Worm (Caenorhabditis elegans) whole organism, L4 larva: ENCODE data around the gene srt-6.

Experiments
- F10B5.3 ChIP-seq: sonication (generic microtip); optimal IDR thresholded peaks from 2 replicates; lab custom pipeline; 2016; ENCODE audit warnings: mild to moderate bottlenecking, missing genetic modification characterization, missing compliant biosample characterization
- F26F4.8 ChIP-seq: fragments of 200-800 bp; sonication (Bioruptor generic); conservative IDR thresholded peaks from 2 replicates; pipeline ENCODE4 v1.3.6; 2022; ENCODE audit warnings: missing genetic modification characterization, missing compliant biosample characterization
- F37D6.2 ChIP-seq: sonication (generic microtip); optimal IDR thresholded peaks from 2 replicates; lab custom pipeline; 2016; ENCODE audit warnings: mild to moderate bottlenecking, missing genetic modification characterization, missing compliant biosample characterization
- T26A8.4 ChIP-seq: fragments of 200-800 bp; sonication (Bioruptor generic); IDR thresholded peaks from 2 replicates; pipeline ENCODE4 v1.3.6; 2022; ENCODE audit warnings: missing genetic modification characterization, missing compliant biosample characterization
- Y105C5A.15 ChIP-seq: fragments of 200-800 bp; sonication (Bioruptor generic); IDR thresholded peaks from 2 replicates; pipeline ENCODE4 v1.3.6; 2022; ENCODE audit warnings: missing genetic modification characterization, missing compliant biosample characterization
- aha-1 ChIP-seq: fragments of 150-350 bp; peaks from one replicate; lab custom pipeline; 2014; ENCODE audit warnings: missing biosample characterization, missing genetic modification characterization
- ama-1 ChIP-seq: fragments of 150-350 bp; optimal IDR thresholded peaks from 2 replicates; lab custom pipeline; 2014; ENCODE audit warnings: inconsistent platforms, mixed read lengths
- attf-4 ChIP-seq: sonication (generic microtip); optimal IDR thresholded peaks from 3 replicates; lab custom pipeline; 2017; ENCODE audit warnings: missing biosample characterization, missing genetic modification characterization
- ceh-20 ChIP-seq: fragments of 200-800 bp; sonication (Bioruptor generic); IDR thresholded peaks from 2 replicates; pipeline ENCODE4 v1.3.6; 2022; ENCODE audit warnings: missing genetic modification reagents, missing genetic modification characterization, missing compliant biosample characterization
- ceh-62 ChIP-seq: sonication (generic microtip); optimal IDR thresholded peaks from 2 replicates; lab custom pipeline; 2017; ENCODE audit warnings: missing biosample characterization, missing genetic modification characterization
- ceh-82 ChIP-seq: sonication (generic microtip); optimal IDR thresholded peaks from 2 replicates; lab custom pipeline; 2017; ENCODE audit warnings: missing biosample characterization, missing genetic modification characterization
- daf-19 ChIP-seq: fragments of 200-800 bp; sonication (Bioruptor generic); conservative IDR thresholded peaks from 2 replicates; pipeline ENCODE4 v1.3.6; 2022; ENCODE audit warnings: missing genetic modification characterization, missing compliant biosample characterization
- dmd-6 ChIP-seq: fragments of 200-800 bp; sonication (Bioruptor generic); IDR thresholded peaks from 2 replicates; pipeline ENCODE4 v1.3.6; 2022; ENCODE audit warnings: missing genetic modification reagents, missing genetic modification characterization, missing compliant biosample characterization
- dpl-1 ChIP-seq: fragments of 150-350 bp; optimal IDR thresholded peaks from 2 replicates; lab custom pipeline; 2014; ENCODE audit warnings: missing biosample characterization, missing genetic modification reagents, missing genetic modification characterization
- duxl-1 ChIP-seq: sonication (generic microtip); optimal IDR thresholded peaks from 2 replicates; lab custom pipeline; 2016; ENCODE audit warnings: mild to moderate bottlenecking, missing genetic modification characterization, moderate library complexity, missing compliant biosample characterization; ENCODE audit not compliant: poor library complexity
- hif-1 ChIP-seq, 2 experiments: sonication (generic microtip); optimal IDR thresholded peaks; 2 replicates each; lab custom pipeline; 2016 to 2017; ENCODE audit warnings: missing compliant biosample characterization in 2 of 2, missing genetic modification characterization in 2 of 2, missing genetic modification reagents in 2 of 2, missing genotype in 2 of 2, mild to moderate bottlenecking in 1 of 2
- hlh-11 ChIP-seq: fragments of 200-800 bp; sonication (Bioruptor generic); optimal IDR thresholded peaks from 2 replicates; lab custom pipeline; 2018; ENCODE audit warnings: mild to moderate bottlenecking, missing genetic modification characterization, missing compliant biosample characterization
- hlh-30 ChIP-seq: sonication (generic microtip); optimal IDR thresholded peaks from 2 replicates; lab custom pipeline; 2017; ENCODE audit warnings: antibody characterized with exemption, mild to moderate bottlenecking, missing genetic modification characterization, missing compliant biosample characterization; ENCODE audit not compliant: insufficient read depth
- lsy-2 ChIP-seq, 2 experiments: fragments of 150-350 bp in 1 of 2; sonication (generic microtip) in 1 of 2; optimal IDR thresholded peaks; 2 replicates each; lab custom pipeline; 2014 to 2017; ENCODE audit warnings: missing biosample characterization in 2 of 2, missing genetic modification characterization in 2 of 2
- mdl-1 ChIP-seq, 2 experiments: fragments of 150-350 bp in 1 of 2; sonication (generic microtip) in 1 of 2; optimal IDR thresholded peaks; 2 replicates each; lab custom pipeline; 2014 to 2017; ENCODE audit warnings: missing biosample characterization in 2 of 2, missing genetic modification characterization in 2 of 2
- mdt-29 ChIP-seq: fragments of 200-800 bp; sonication (Bioruptor generic); IDR thresholded peaks from 2 replicates; pipeline ENCODE4 v1.3.6; 2022; ENCODE audit warnings: missing genetic modification reagents, missing genetic modification characterization, missing compliant biosample characterization
- mep-1 ChIP-seq: fragments of 150-350 bp; sonication (generic microtip); optimal IDR thresholded peaks from 3 replicates; lab custom pipeline; 2014; ENCODE audit warnings: missing biosample characterization, missing genetic modification characterization
- mes-2 ChIP-seq: sonication (generic microtip); optimal IDR thresholded peaks from 2 replicates; lab custom pipeline; 2016; ENCODE audit warnings: missing genotype, mild to moderate bottlenecking, missing genetic modification characterization, missing compliant biosample characterization; ENCODE audit not compliant: poor library complexity, severe bottlenecking
- mxl-3 ChIP-seq: fragments of 200-800 bp; sonication (Bioruptor generic); optimal IDR thresholded peaks from 2 replicates; lab custom pipeline; 2018; ENCODE audit warnings: mild to moderate bottlenecking, missing genetic modification characterization, missing compliant biosample characterization
- nhr-25 ChIP-seq: sonication (generic microtip); optimal IDR thresholded peaks from 2 replicates; lab custom pipeline; 2017; ENCODE audit warnings: missing genetic modification characterization, mild to moderate bottlenecking, missing compliant biosample characterization, antibody characterized with exemption, moderate library complexity, borderline replicate concordance; ENCODE audit not compliant: insufficient read depth
- nhr-28 ChIP-seq: fragments of 150-350 bp; optimal IDR thresholded peaks from 2 replicates; lab custom pipeline; 2014; ENCODE audit warnings: missing biosample characterization, missing genetic modification characterization
- nhr-48 ChIP-seq: sonication (generic microtip); optimal IDR thresholded peaks from 2 replicates; lab custom pipeline; 2016; ENCODE audit warnings: mild to moderate bottlenecking, missing genetic modification characterization, missing compliant biosample characterization
- skn-1 ChIP-seq: fragments of 150-350 bp; optimal IDR thresholded peaks from 2 replicates; lab custom pipeline; 2014; ENCODE audit warnings: missing biosample characterization, missing genetic modification characterization
- tra-1 ChIP-seq: fragments of 200-800 bp; sonication (Bioruptor generic); IDR thresholded peaks from 2 replicates; pipeline ENCODE4 v1.3.6; 2022; ENCODE audit warnings: missing genetic modification reagents, missing genetic modification characterization, missing compliant biosample characterization
- unc-62 ChIP-seq, 3 experiments: fragments of 150-350 bp in 1 of 3; sonication (generic microtip); optimal IDR thresholded peaks in 2 of 3; peaks in 1 of 3; 1 replicate in 1 of 3; 2 replicates in 2 of 3; lab custom pipeline; 2014 to 2017; ENCODE audit warnings: missing biosample characterization in 3 of 3, missing genetic modification characterization in 3 of 3, missing genetic modification reagents in 3 of 3, missing genotype in 1 of 3
- vab-7 ChIP-seq: fragments of 200-800 bp; sonication (Bioruptor generic); IDR thresholded peaks from 2 replicates; pipeline ENCODE4 v1.3.6; 2022; ENCODE audit warnings: missing genetic modification reagents, missing genetic modification characterization, missing compliant biosample characterization
- zfp-2 ChIP-seq: sonication (generic microtip); optimal IDR thresholded peaks from 2 replicates; lab custom pipeline; 2016; ENCODE audit warnings: mild to moderate bottlenecking, missing genetic modification characterization, missing compliant biosample characterization
- zip-11 ChIP-seq: fragments of 200-800 bp; sonication (Bioruptor generic); IDR thresholded peaks from 2 replicates; pipeline ENCODE4 v1.3.6; 2022; ENCODE audit warnings: missing genetic modification characterization, missing compliant biosample characterization

srt-6 gene

ce11 chrV:7415780-7416428 lies 7.3 kb upstream of the srt-6 start, which contains the start of gene F18E3.13 (continued):
- peak; percentile 54 for TF ChIP-seq mep-1 (tag; lab: Kevin White, UChicago)
- peak; percentile 56 to 88 for TF ChIP-seq mdl-1 (tag; optimal IDR thresholded peaks at IDR 0.05; lab: Kevin White, UChicago)
- peak; percentile 84 for TF ChIP-seq hlh-11 (tag; lab: Kevin White, UChicago)
- no peak for TF ChIP-seq vab-7 (GFP tag; lab: Robert Waterston, UW)
- peak in 1 of 2 experiments; percentile 57 for TF ChIP-seq lsy-2 (tag; optimal IDR thresholded peaks at IDR 0.05; lab: Kevin White, UChicago)
- peak; percentile 45; the same call in 1 of the 2 replicates for TF ChIP-seq T26A8.4

DNA sequence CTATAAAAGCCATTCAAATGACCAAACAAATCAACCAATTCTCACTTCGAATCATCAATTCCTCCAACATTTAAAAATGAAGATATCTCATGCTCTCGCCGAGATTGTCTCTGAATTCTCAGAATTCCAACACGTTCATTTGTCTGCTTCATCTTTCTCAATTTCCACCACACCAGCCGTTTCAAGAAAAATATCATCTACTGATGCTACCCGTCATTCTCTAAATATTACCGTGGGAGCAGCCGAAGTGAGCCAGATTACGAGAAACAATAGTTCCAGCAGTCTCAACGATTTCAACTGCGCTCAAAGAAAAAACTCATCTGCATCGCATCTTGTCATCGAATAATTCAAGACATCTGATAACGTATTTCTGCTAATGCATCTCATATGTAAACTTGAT lies 6.3 kb upstream of the srt-6 start, which contains the start of gene F18E3.12:
F18E3.12 (plus strand) TSS at position 77 of the 400 bp plus-strand sequence.
- TF ChIP-seq zip-11 (GFP tag; lab: Robert Waterston, UW) (no peak), F10B5.3 (tag; lab: Kevin White, UChicago) (no peak), mes-2 (tag; lab: Kevin White, UChicago) (no peak), ceh-62 (tag; lab: Kevin White, UChicago) (no peak), Y105C5A.15 (no peak), ama-1 (lab: Kevin White, UChicago) (peak; percentile 96)

ce11 chrV:7413107-7413774 lies 4.6 kb upstream of the srt-6 start, which contains the start of gene F18E3.11:
Gene F18E3.11, plus strand, starts transcription at chrV:7413482.
- peak in 1 of 2 experiments; percentile 50 for TF ChIP-seq hif-1 (tag; optimal IDR thresholded peaks at IDR 0.05; lab: Kevin White, UChicago)
- peak; percentile 45 for TF ChIP-seq mxl-3
- peak; percentile 77 for TF ChIP-seq aha-1
- TF ChIP-seq tra-1: 0 out of 2 replicates have a peak, but pooled peaks have one; percentile 29
- peak; percentile 94 for TF ChIP-seq ama-1 (lab: Kevin White, UChicago)
- TF ChIP-seq unc-62 (GFP tag; optimal IDR thresholded peaks at IDR 0.05 in 1 of 2; lab: Kevin White, UChicago): peak in 1 of 2 experiments; percentile 80
- TF ChIP-seq unc-62 (tag; optimal IDR thresholded peaks at IDR 0.05; lab: Kevin White, UChicago): no peak
- peak; percentile 23; the same call in 1 of the 2 replicates for TF ChIP-seq dmd-6 (GFP tag; lab: Robert Waterston, UW)
- peak in 1 of 2 experiments; percentile 69 for TF ChIP-seq mdl-1 (tag; optimal IDR thresholded peaks at IDR 0.05; lab: Kevin White, UChicago)
- no peak for TF ChIP-seq ceh-20 (GFP tag; lab: Robert Waterston, UW)
- no peak for TF ChIP-seq skn-1 (tag; lab: Kevin White, UChicago)
- no peak for TF ChIP-seq ceh-82 (tag; lab: Kevin White, UChicago)
- TF ChIP-seq dpl-1 (GFP tag; lab: Kevin White, UChicago): no peak
- TF ChIP-seq F26F4.8: no peak
- peak; percentile 10 for TF ChIP-seq duxl-1 (tag; lab: Kevin White, UChicago)
- TF ChIP-seq nhr-28 (tag; lab: Kevin White, UChicago): peak; percentile 90
- no peak for TF ChIP-seq zfp-2 (tag; lab: Kevin White, UChicago)
- TF ChIP-seq nhr-48: peak; percentile 76
- peak; percentile 71 for TF ChIP-seq hlh-11 (tag; lab: Kevin White, UChicago)
- TF ChIP-seq mdt-29 (GFP tag; lab: Robert Waterston, UW): peak; percentile 75; the same call in 1 of the 2 replicates
- peak; percentile 72 for TF ChIP-seq nhr-25 (tag; lab: Kevin White, UChicago)
- TF ChIP-seq T26A8.4: 0 out of 2 replicates have a peak, but pooled peaks have one; percentile 35
- TF ChIP-seq hlh-30: peak; percentile 65
- TF ChIP-seq, all 104 proteins: peak for 16

DNA sequence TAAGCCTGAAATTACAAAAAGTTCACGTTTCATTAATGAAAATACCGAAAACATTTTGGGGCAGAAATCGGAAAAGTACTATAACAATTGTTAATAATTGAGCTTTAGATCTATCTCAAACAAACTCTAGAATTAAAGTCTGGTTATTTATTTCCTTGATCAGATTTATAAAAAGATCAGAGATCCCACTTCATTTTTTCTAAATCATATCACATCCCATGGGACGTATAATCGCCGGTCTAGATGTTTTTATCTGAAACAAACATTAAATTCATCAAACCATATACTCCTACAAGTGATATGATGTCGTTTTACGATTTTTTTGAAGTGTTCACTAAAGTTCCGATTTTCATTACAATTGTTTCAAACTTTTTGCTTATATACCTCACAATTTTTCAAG lies 3.1 kb upstream of the srt-6 start, which contains the start of gene str-41:
str-41 (plus strand) TSS at position 301 of the 400 bp plus-strand sequence.
- TF ChIP-seq daf-19 (GFP tag; lab: Robert Waterston, UW) (no peak), attf-4 (tag; lab: Kevin White, UChicago) (no peak), zfp-2 (tag; lab: Kevin White, UChicago) (no peak), F26F4.8 (no peak), F37D6.2 (tag; lab: Kevin White, UChicago) (no peak), nhr-48 (no peak)
